Worm (Caenorhabditis elegans) whole organism, late embryonic: ENCODE data around the gene C33H5.13.

Source experiments
- F13H6.1 ChIP-seq: sonication (generic microtip); optimal IDR thresholded peaks from 2 replicates; lab custom pipeline; 2016; ENCODE audit warnings: missing genetic modification characterization, missing compliant biosample characterization
- Y22D7AL.16 ChIP-seq: sonication (generic microtip); optimal IDR thresholded peaks from 2 replicates; lab custom pipeline; 2016; ENCODE audit warnings: missing genetic modification characterization, missing compliant biosample characterization
- ama-1 ChIP-seq: fragments of 150-350 bp; optimal IDR thresholded peaks from 2 replicates; lab custom pipeline; 2014
- ceh-2 ChIP-seq: sonication (generic microtip); optimal IDR thresholded peaks from 2 replicates; lab custom pipeline; 2016; ENCODE audit warnings: missing genotype, missing genetic modification characterization, missing compliant biosample characterization
- ceh-6 ChIP-seq: fragments of 200-800 bp; sonication (Bioruptor generic); optimal IDR thresholded peaks from 2 replicates; lab custom pipeline; 2018; ENCODE audit warnings: mild to moderate bottlenecking, missing genetic modification characterization, missing compliant biosample characterization
- gmeb-2 ChIP-seq: sonication (generic microtip); optimal IDR thresholded peaks from 2 replicates; lab custom pipeline; 2016; ENCODE audit warnings: missing genetic modification characterization, inconsistent platforms, missing compliant biosample characterization
- hlh-30 ChIP-seq: sonication (generic microtip); optimal IDR thresholded peaks from 2 replicates; lab custom pipeline; 2017; ENCODE audit warnings: antibody characterized with exemption, missing genetic modification characterization, missing compliant biosample characterization; ENCODE audit not compliant: insufficient read depth
- pqm-1 ChIP-seq: sonication (generic microtip); optimal IDR thresholded peaks from 2 replicates; lab custom pipeline; 2016; ENCODE audit warnings: missing genetic modification characterization, missing compliant biosample characterization
- pros-1 ChIP-seq: fragments of 150-350 bp; optimal IDR thresholded peaks from 2 replicates; lab custom pipeline; 2014; ENCODE audit warnings: missing biosample characterization, missing genetic modification reagents, missing genetic modification characterization
- ref-2 ChIP-seq: sonication (generic microtip); optimal IDR thresholded peaks from 2 replicates; lab custom pipeline; 2016; ENCODE audit warnings: missing genetic modification characterization, missing compliant biosample characterization
- syd-9 ChIP-seq: sonication (generic microtip); optimal IDR thresholded peaks from 2 replicates; lab custom pipeline; 2016; ENCODE audit warnings: mild to moderate bottlenecking, missing genetic modification characterization, moderate library complexity, missing compliant biosample characterization
- unc-3 ChIP-seq, 2 experiments: fragments of 200-800 bp in 1 of 2; sonication (Bioruptor generic) in 1 of 2; sonication (generic microtip) in 1 of 2; conservative IDR thresholded peaks in 1 of 2; optimal IDR thresholded peaks in 1 of 2; 2 replicates each; pipeline versions ENCODE4 v1.3.6 to Lab custom; 2016 to 2022; ENCODE audit warnings: missing compliant biosample characterization in 2 of 2, missing genetic modification characterization in 2 of 2, missing genetic modification reagents in 1 of 2

DNA sequence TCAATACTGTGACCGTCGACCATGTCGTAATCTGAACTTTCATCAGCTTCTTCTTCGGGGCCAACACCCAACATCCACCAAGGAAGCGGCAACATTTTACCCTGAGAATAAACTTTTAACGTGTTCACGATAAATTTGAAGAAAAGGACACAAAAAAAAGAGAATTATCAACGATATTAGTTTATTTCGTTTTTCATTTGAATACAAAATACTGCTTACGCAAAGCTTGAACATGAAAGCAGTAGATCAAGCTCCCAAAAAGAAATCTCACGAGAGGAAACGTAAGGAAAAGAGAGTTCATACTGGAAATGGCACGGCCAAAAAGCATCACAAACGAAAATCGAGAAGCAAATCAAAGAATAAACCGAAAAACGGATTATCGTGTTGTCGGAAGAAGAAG is 28.3 kb downstream of the C33H5.13 start, which contains the start of the genes C46A5.6 and C46A5.1:
- TF ChIP-seq hlh-30 (tag; lab: Kevin White, UChicago) (no peak), unc-3 (GFP tag; conservative IDR thresholded peaks at IDR 0.05; lab: Robert Waterston, UW) (no peak), unc-3 (tag; optimal IDR thresholded peaks at IDR 0.05; lab: Kevin White, UChicago) (no peak), gmeb-2 (no peak), ceh-2 (no peak), ama-1 (lab: Kevin White, UChicago) (no peak), ceh-6 (GFP tag; lab: Kevin White, UChicago) (no peak), pqm-1 (tag; lab: Kevin White, UChicago) (no peak), pros-1 (tag; lab: Kevin White, UChicago) (no peak), syd-9 (tag; lab: Kevin White, UChicago) (no peak), F13H6.1 (no peak), Y22D7AL.16 (tag; lab: Kevin White, UChicago) (no peak), ref-2 (no peak)
